Fruit fly (Drosophila melanogaster) whole organism, embryonic: ENCODE measurements around the gene CG42815.

Experiments
- Bdp1 ChIP-seq: fragments of 200-800 bp; sonication (Bioruptor generic); optimal IDR thresholded peaks from 3 replicates; lab custom pipeline; 2016; ENCODE audit warnings: missing biosample characterization, missing genetic modification characterization
- CG10274 ChIP-seq: fragments of 200-800 bp; sonication (Bioruptor generic); optimal IDR thresholded peaks from 3 replicates; lab custom pipeline; 2017; ENCODE audit warnings: missing biosample characterization, mild to moderate bottlenecking, missing genetic modification characterization
- CG11456 ChIP-seq: fragments of 200-800 bp; sonication (Bioruptor generic); IDR thresholded peaks from 3 replicates; pipeline ENCODE4 v1.3.6; 2022; ENCODE audit warnings: missing biosample characterization, missing genetic modification characterization
- CG11695 ChIP-seq: fragments of 200-800 bp; sonication (Bioruptor generic); IDR thresholded peaks from 3 replicates; pipeline ENCODE4 v1.3.6; 2022; ENCODE audit warnings: missing biosample characterization, missing genetic modification characterization
- CG12744 ChIP-seq: fragments of 200-800 bp; sonication (Bioruptor generic); optimal IDR thresholded peaks from 2 replicates; lab custom pipeline; 2016; ENCODE audit warnings: missing biosample characterization, missing genetic modification characterization
- CG14050 ChIP-seq: fragments of 200-800 bp; sonication (Bioruptor generic); IDR thresholded peaks from 3 replicates; pipeline ENCODE4 v1.3.6; 2022; ENCODE audit warnings: missing biosample characterization, missing genetic modification characterization
- CG14860 ChIP-seq: fragments of 200-800 bp; sonication (Bioruptor generic); IDR thresholded peaks from 3 replicates; pipeline ENCODE4 v1.3.6; 2022; ENCODE audit warnings: missing biosample characterization, missing genetic modification characterization; ENCODE audit not compliant: partially characterized antibody
- CG17361 ChIP-seq: fragments of 200-800 bp; sonication (Bioruptor generic); IDR thresholded peaks from 3 replicates; pipeline ENCODE4 v1.3.6; 2022; ENCODE audit warnings: missing biosample characterization, missing genetic modification characterization
- CG17912 ChIP-seq: fragments of 200-800 bp; sonication (Bioruptor generic); optimal IDR thresholded peaks from 2 replicates; lab custom pipeline; 2018; ENCODE audit warnings: missing biosample characterization, mild to moderate bottlenecking, missing genetic modification characterization
- CG18476 ChIP-seq: fragments of 200-800 bp; sonication (Bioruptor generic); optimal IDR thresholded peaks from 2 replicates; lab custom pipeline; 2016; ENCODE audit warnings: missing biosample characterization, mild to moderate bottlenecking, missing genetic modification characterization
- CG3407 ChIP-seq: fragments of 200-800 bp; sonication (Bioruptor generic); optimal IDR thresholded peaks from 2 replicates; lab custom pipeline; 2018; ENCODE audit warnings: missing biosample characterization, mild to moderate bottlenecking, missing genetic modification characterization
- CG34376 ChIP-seq: fragments of 200-800 bp; sonication (Bioruptor generic); optimal IDR thresholded peaks from 2 replicates; lab custom pipeline; 2018; ENCODE audit warnings: missing biosample characterization, mild to moderate bottlenecking, missing genetic modification characterization
- CG34422 ChIP-seq: fragments of 200-800 bp; sonication (Bioruptor generic); IDR thresholded peaks from 3 replicates; pipeline ENCODE4 v1.3.6; 2022; ENCODE audit warnings: missing biosample characterization, missing genetic modification characterization
- CG4328 ChIP-seq: fragments of 200-800 bp; sonication (Bioruptor generic); optimal IDR thresholded peaks from 3 replicates; lab custom pipeline; 2017; ENCODE audit warnings: missing biosample characterization, missing genetic modification reagents, missing genetic modification characterization
- CG6175 ChIP-seq: fragments of 200-800 bp; sonication (Bioruptor generic); IDR thresholded peaks from 3 replicates; pipeline ENCODE4 v1.3.6; 2022; ENCODE audit warnings: missing biosample characterization, missing genetic modification characterization
- CG6689 ChIP-seq: fragments of 200-800 bp; sonication (Bioruptor generic); IDR thresholded peaks from 2 replicates; pipeline ENCODE4 v1.3.6; 2022; ENCODE audit warnings: missing biosample characterization, missing genetic modification characterization
- CG9609 ChIP-seq: fragments of 200-800 bp; sonication (Bioruptor generic); optimal IDR thresholded peaks from 3 replicates; lab custom pipeline; 2016; ENCODE audit warnings: missing biosample characterization, missing genetic modification characterization
- Chrac-16 ChIP-seq: fragments of 200-800 bp; sonication (Bioruptor generic); optimal IDR thresholded peaks from 3 replicates; lab custom pipeline; 2016; ENCODE audit warnings: missing biosample characterization, missing genetic modification characterization
- Doc3 ChIP-seq: fragments of 200-800 bp; sonication (Bioruptor generic); IDR thresholded peaks from 3 replicates; pipeline ENCODE4 v1.3.6; 2022; ENCODE audit warnings: missing biosample characterization, missing genetic modification characterization; ENCODE audit not compliant: partially characterized antibody
- Dref ChIP-seq: fragments of 200-800 bp; sonication (Bioruptor generic); IDR thresholded peaks from 2 replicates; pipeline ENCODE4 v1.3.6; 2022; ENCODE audit warnings: missing biosample characterization, missing genetic modification characterization
- GATAe ChIP-seq: fragments of 200-800 bp; sonication (Bioruptor generic); conservative IDR thresholded peaks from 2 replicates; pipeline ENCODE4 v1.3.6; 2022; ENCODE audit warnings: missing biosample characterization, missing genetic modification characterization
- HLH54F ChIP-seq: fragments of 200-800 bp; sonication (Bioruptor generic); optimal IDR thresholded peaks from 3 replicates; lab custom pipeline; 2016; ENCODE audit warnings: missing biosample characterization, missing genetic modification characterization
- HmgD ChIP-seq: fragments of 200-800 bp; sonication (Bioruptor generic); optimal IDR thresholded peaks from 3 replicates; lab custom pipeline; 2016; ENCODE audit warnings: missing biosample characterization, missing genetic modification characterization
- Hmr ChIP-seq: fragments of 200-800 bp; sonication (Bioruptor generic); optimal IDR thresholded peaks from 3 replicates; lab custom pipeline; 2017; ENCODE audit warnings: mild to moderate bottlenecking, missing biosample characterization, missing genetic modification reagents, missing genetic modification characterization
- Hsf ChIP-seq: fragments of 200-800 bp; sonication (Bioruptor generic); optimal IDR thresholded peaks from 3 replicates; lab custom pipeline; 2016; ENCODE audit warnings: missing biosample characterization, missing genetic modification characterization
- Lim3 ChIP-seq: fragments of 200-800 bp; sonication (Bioruptor generic); IDR thresholded peaks from 2 replicates; pipeline ENCODE4 v1.3.6; 2022; ENCODE audit warnings: missing biosample characterization, missing genetic modification characterization
- MBD-R2 ChIP-seq: fragments of 200-800 bp; sonication (Bioruptor generic); IDR thresholded peaks from 2 replicates; pipeline ENCODE4 v1.3.6; 2022; ENCODE audit warnings: missing biosample characterization, missing genetic modification characterization
- NFAT ChIP-seq: fragments of 200-800 bp; sonication (Bioruptor generic); IDR thresholded peaks from 2 replicates; pipeline ENCODE4 v1.3.6; 2022; ENCODE audit warnings: missing biosample characterization, missing genetic modification characterization
- NfI ChIP-seq: fragments of 200-800 bp; sonication (Bioruptor generic); optimal IDR thresholded peaks from 3 replicates; lab custom pipeline; 2018; ENCODE audit warnings: missing biosample characterization, mild to moderate bottlenecking, missing genetic modification characterization, moderate library complexity
- PHDP ChIP-seq: fragments of 200-800 bp; sonication (Bioruptor generic); optimal IDR thresholded peaks from 3 replicates; lab custom pipeline; 2018; ENCODE audit warnings: missing biosample characterization, mild to moderate bottlenecking, missing genetic modification characterization, moderate library complexity
- Side ChIP-seq: fragments of 200-800 bp; sonication (Bioruptor generic); optimal IDR thresholded peaks from 2 replicates; lab custom pipeline; 2016; ENCODE audit warnings: missing biosample characterization, missing genetic modification characterization
- Taf1 ChIP-seq: fragments of 200-800 bp; sonication (Bioruptor generic); IDR thresholded peaks from 2 replicates; pipeline ENCODE4 v1.3.6; 2022; ENCODE audit warnings: missing biosample characterization, missing genetic modification characterization
- ab ChIP-seq: fragments of 200-800 bp; sonication (Bioruptor generic); optimal IDR thresholded peaks from 2 replicates; lab custom pipeline; 2016; ENCODE audit warnings: missing biosample characterization, missing genetic modification characterization
- br ChIP-seq: fragments of >200 bp; optimal IDR thresholded peaks from 2 replicates; lab custom pipeline; 2017
- cad ChIP-seq: fragments of >200 bp; optimal IDR thresholded peaks from 2 replicates; lab custom pipeline; 2017; ENCODE audit warnings: missing biosample characterization, missing genetic modification characterization
- cg ChIP-seq: fragments of 200-800 bp; sonication (Bioruptor generic); optimal IDR thresholded peaks from 3 replicates; lab custom pipeline; 2019; ENCODE audit warnings: missing biosample characterization, mild to moderate bottlenecking, missing genetic modification characterization, moderate library complexity
- dm ChIP-seq: fragments of 200-800 bp; sonication (Bioruptor generic); optimal IDR thresholded peaks from 3 replicates; lab custom pipeline; 2016; ENCODE audit warnings: missing biosample characterization, missing genetic modification characterization
- esg ChIP-seq: fragments of 200-800 bp; sonication (Bioruptor generic); conservative IDR thresholded peaks from 2 replicates; pipeline ENCODE4 v1.3.6; 2022; ENCODE audit warnings: missing biosample characterization, missing genetic modification characterization
- gfzf ChIP-seq: fragments of 200-800 bp; sonication (Bioruptor generic); optimal IDR thresholded peaks from 2 replicates; lab custom pipeline; 2016; ENCODE audit warnings: missing biosample characterization, mild to moderate bottlenecking, missing genetic modification characterization, moderate library complexity
- hth ChIP-seq: fragments of >200 bp; optimal IDR thresholded peaks from 2 replicates; lab custom pipeline; 2017; ENCODE audit warnings: inconsistent platforms
- kay ChIP-seq: fragments of 200-800 bp; sonication (Bioruptor generic); optimal IDR thresholded peaks from 2 replicates; lab custom pipeline; 2016; ENCODE audit warnings: missing biosample characterization, missing genetic modification characterization
- nau ChIP-seq: fragments of 200-800 bp; sonication (Bioruptor generic); optimal IDR thresholded peaks from 3 replicates; lab custom pipeline; 2017; ENCODE audit warnings: missing biosample characterization, mild to moderate bottlenecking, missing genetic modification characterization, missing genetic modification reagents
- onecut ChIP-seq: fragments of 200-800 bp; sonication (Bioruptor generic); IDR thresholded peaks from 2 replicates; pipeline ENCODE4 v1.3.6; 2022; ENCODE audit warnings: missing biosample characterization, missing genetic modification characterization
- pfk ChIP-seq: fragments of 200-800 bp; sonication (Bioruptor generic); optimal IDR thresholded peaks from 2 replicates; lab custom pipeline; 2018; ENCODE audit warnings: missing biosample characterization, mild to moderate bottlenecking, missing genetic modification characterization, moderate library complexity
- prd ChIP-seq, 3 experiments: fragments of >200 bp in 2 of 3; fragments of 200-800 bp in 1 of 3; sonication (Bioruptor generic) in 1 of 3; optimal IDR thresholded peaks in 2 of 3; IDR thresholded peaks in 1 of 3; 2 replicates in 2 of 3; 3 replicates in 1 of 3; pipeline versions ENCODE4 v1.3.6 to Lab custom; 2017 to 2022; ENCODE audit warnings: missing biosample characterization in 1 of 3, missing genetic modification characterization in 1 of 3
- schlank ChIP-seq: fragments of 200-800 bp; sonication (Bioruptor generic); optimal IDR thresholded peaks from 2 replicates; lab custom pipeline; 2018; ENCODE audit warnings: missing biosample characterization, mild to moderate bottlenecking, missing genetic modification characterization
- seq ChIP-seq: fragments of 200-800 bp; sonication (Bioruptor generic); IDR thresholded peaks from 2 replicates; pipeline ENCODE4 v1.3.6; 2022; ENCODE audit warnings: missing biosample characterization, missing genetic modification characterization
- shn ChIP-seq: fragments of 200-800 bp; sonication (Bioruptor generic); optimal IDR thresholded peaks from 3 replicates; lab custom pipeline; 2016; ENCODE audit warnings: missing biosample characterization, missing genetic modification characterization
- slou ChIP-seq: fragments of 200-800 bp; sonication (Bioruptor generic); optimal IDR thresholded peaks from 3 replicates; lab custom pipeline; 2016; ENCODE audit warnings: missing biosample characterization, missing genetic modification characterization
- tio ChIP-seq: fragments of 200-800 bp; sonication (Bioruptor generic); optimal IDR thresholded peaks from 2 replicates; lab custom pipeline; 2017; ENCODE audit warnings: missing biosample characterization, missing genetic modification characterization, inconsistent platforms
- tll ChIP-seq, 2 experiments: fragments of 200-800 bp in 1 of 2; fragments of >200 bp in 1 of 2; sonication (Bioruptor generic) in 1 of 2; optimal IDR thresholded peaks; 2 replicates each; lab custom pipeline; 2017 to 2019; ENCODE audit warnings: missing biosample characterization in 2 of 2, missing genetic modification characterization in 2 of 2, mild to moderate bottlenecking in 1 of 2, moderate library complexity in 1 of 2
- ttk ChIP-seq: fragments of 200-800 bp; sonication (Bioruptor generic); IDR thresholded peaks from 2 replicates; pipeline ENCODE4 v2.1.2; 2022; ENCODE audit warnings: missing biosample characterization, missing genetic modification characterization
- tup ChIP-seq: fragments of 200-800 bp; sonication (Bioruptor generic); optimal IDR thresholded peaks from 2 replicates; lab custom pipeline; 2016; ENCODE audit warnings: missing biosample characterization, mild to moderate bottlenecking, missing genetic modification characterization, moderate library complexity

CG42815 gene

DNA sequence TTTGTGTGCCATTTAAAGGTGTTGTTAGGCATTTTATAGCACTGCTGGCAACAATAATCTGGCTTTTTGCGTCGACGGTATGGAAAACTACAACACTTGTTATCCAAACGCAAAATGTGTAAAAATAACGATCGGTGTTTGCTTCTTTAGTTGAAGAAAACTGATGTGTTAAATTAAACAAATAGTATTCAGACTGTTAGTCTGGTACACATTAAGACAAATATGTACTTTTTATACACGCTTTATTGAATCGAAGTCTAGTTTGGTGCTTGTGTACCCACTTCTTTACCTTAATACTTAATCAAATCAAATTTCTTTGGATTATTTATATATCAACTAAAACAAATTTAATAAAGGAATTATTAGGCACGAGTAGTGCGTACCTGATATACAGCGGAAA is 209 bp upstream of the CG42815 start:
- TF ChIP-seq tup (GFP tag; lab: Kevin White, UChicago) (no peak), CG14050 (no peak), CG12744 (GFP tag; lab: Kevin White, UChicago) (peak; percentile 15), CG34422 (GFP tag; lab: Robert Waterston, UW) (no peak), MBD-R2 (GFP tag; lab: Robert Waterston, UW) (no peak), CG3407 (GFP tag; lab: Kevin White, UChicago) (no peak), Hsf (no peak), CG14860 (GFP tag; lab: Robert Waterston, UW) (no peak), prd (optimal IDR thresholded peaks at IDR 0.05; lab: Kevin White, UChicago) (no peak), prd (GFP tag; IDR thresholded peaks at IDR 0.05; lab: Robert Waterston, UW) (no peak), gfzf (no peak), dm (GFP tag; lab: Kevin White, UChicago) (no peak), GATAe (GFP tag; lab: Robert Waterston, UW) (no peak), CG4328 (GFP tag; lab: Kevin White, UChicago) (peak; percentile 13), CG10274 (GFP tag; lab: Kevin White, UChicago) (no peak), CG17361 (GFP tag; lab: Robert Waterston, UW) (no peak), CG11456 (no peak), Chrac-16 (no peak), shn (GFP tag; lab: Kevin White, UChicago) (no peak), CG9609 (GFP tag; lab: Kevin White, UChicago) (no peak), Taf1 (GFP tag; lab: Robert Waterston, UW) (no peak), ttk (no peak), HLH54F (no peak), cad (GFP tag; lab: Kevin White, UChicago) (no peak), pfk (GFP tag; lab: Kevin White, UChicago) (peak; percentile 4), CG6175 (GFP tag; lab: Robert Waterston, UW) (no peak), schlank (tag; lab: Kevin White, UChicago) (peak; percentile 69), Hmr (GFP tag; lab: Kevin White, UChicago) (peak; percentile 87), hth (lab: Kevin White, UChicago) (no peak), tio (no peak), HmgD (GFP tag; lab: Kevin White, UChicago) (no peak), onecut (GFP tag; lab: Robert Waterston, UW) (no peak), Dref (GFP tag; lab: Robert Waterston, UW) (no peak), PHDP (tag; lab: Kevin White, UChicago) (no peak), CG11695 (GFP tag; lab: Robert Waterston, UW) (no peak), Doc3 (no peak), slou (GFP tag; lab: Kevin White, UChicago) (peak; percentile 2), ab (GFP tag; lab: Kevin White, UChicago) (no peak), Lim3 (GFP tag; lab: Robert Waterston, UW) (no peak), Bdp1 (GFP tag; lab: Kevin White, UChicago) (no peak), Side (no peak), CG17912 (no peak), NfI (GFP tag; lab: Kevin White, UChicago) (no peak), CG34376 (GFP tag; lab: Kevin White, UChicago) (no peak), NFAT (no peak), CG18476 (GFP tag; lab: Kevin White, UChicago) (no peak), cg (GFP tag; lab: Kevin White, UChicago) (no peak), esg (GFP tag; lab: Robert Waterston, UW) (no peak), CG6689 (GFP tag; lab: Robert Waterston, UW) (no peak), tll (GFP tag; optimal IDR thresholded peaks at IDR 0.05; lab: Kevin White, UChicago) (no peak), kay (GFP tag; lab: Kevin White, UChicago) (no peak), seq (GFP tag; lab: Robert Waterston, UW) (no peak), br (lab: Kevin White, UChicago) (no peak), nau (no peak)
